Fruit fly (Drosophila melanogaster) whole organism, wandering third instar larva: ENCODE data around the gene cv-c.

ENCODE experiments used
- Abd-B ChIP-seq: fragments of >200 bp; optimal IDR thresholded peaks from 2 replicates; lab custom pipeline; 2017; ENCODE audit warnings: missing biosample characterization, missing genetic modification characterization
- CG9705 ChIP-seq: fragments of 200-800 bp; sonication (Bioruptor generic); optimal IDR thresholded peaks from 2 replicates; lab custom pipeline; 2018; ENCODE audit warnings: missing biosample characterization, mild to moderate bottlenecking, missing genetic modification characterization
- Dfd ChIP-seq: fragments of >200 bp; optimal IDR thresholded peaks from 2 replicates; lab custom pipeline; 2017; ENCODE audit warnings: missing biosample characterization, missing genetic modification characterization
- HLH106 ChIP-seq: fragments of 200-800 bp; optimal IDR thresholded peaks from 3 replicates; lab custom pipeline; 2019; ENCODE audit warnings: missing biosample characterization, mild to moderate bottlenecking, missing genetic modification characterization, moderate library complexity
- dl ChIP-seq, 2 experiments: fragments of 175-275, 200-275 bp in 1 of 2; fragments of 200-275 bp in 1 of 2; sonication (Bioruptor generic); optimal IDR thresholded peaks; lab custom pipeline; 2018; ENCODE audit warnings: mild to moderate bottlenecking in 2 of 2, missing biosample characterization in 2 of 2, missing genetic modification characterization in 2 of 2, moderate library complexity in 2 of 2; ENCODE audit not compliant: partially characterized antibody in 2 of 2, insufficient read depth in 1 of 2

DNA sequence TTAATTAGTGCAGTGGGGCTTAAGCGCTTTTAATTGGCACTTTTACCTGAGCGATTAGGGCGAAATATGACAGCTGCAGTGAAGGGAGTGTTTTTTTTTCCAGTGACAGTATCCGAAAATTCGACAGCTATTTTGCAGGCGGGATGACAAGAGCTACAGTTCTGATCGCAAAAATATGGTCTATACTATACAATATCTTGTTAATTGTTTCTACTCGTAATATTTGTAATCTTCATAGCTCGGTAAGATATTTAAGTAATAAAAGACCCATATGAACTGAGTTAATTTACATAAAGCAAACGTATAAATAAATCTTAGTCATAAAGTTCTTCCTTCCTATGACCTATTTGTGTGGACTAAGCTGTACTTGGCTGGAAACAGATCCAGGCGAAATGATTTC lies 67.2 kb downstream of the cv-c start:
- no peak for TF ChIP-seq Abd-B (GFP tag; lab: Kevin White, UChicago)
- TF ChIP-seq Dfd (GFP tag; lab: Kevin White, UChicago), result no peak
- TF ChIP-seq dl (GFP tag; optimal IDR thresholded peaks at IDR 0.05; lab: Kevin White, UChicago; ENCODE audit: insufficient read depth in 1 of 2, partially characterized antibody in 2 of 2), result no peak
- TF ChIP-seq CG9705, result no peak
- no peak for TF ChIP-seq HLH106
